Fruit fly (Drosophila melanogaster) whole organism, larva: ENCODE data around the gene CG3345.

Experiments used
- noc ChIP-seq: fragments of 200-800 bp; sonication (Bioruptor generic); optimal IDR thresholded peaks from 3 replicates; lab custom pipeline; 2019; ENCODE audit warnings: missing biosample characterization, mild to moderate bottlenecking, missing genetic modification characterization, moderate library complexity

Gene CG3345

dm6 chr2L:244559-244958 is 24.3 kb upstream of the CG3345 start:
- no peak for TF ChIP-seq noc (tag; lab: Kevin White, UChicago)

- TF ChIP-seq noc (tag; lab: Kevin White, UChicago): peak; percentile 11
Observed at dm6 chr2L:246656-247340, 22.1 kb upstream of the CG3345 start.

dm6 chr2L:247432-247831 is 21.5 kb upstream of the CG3345 start:
- TF ChIP-seq noc (tag; lab: Kevin White, UChicago): no peak

dm6 chr2L:247845-248473 is 20.9 kb upstream of the CG3345 start:
- TF ChIP-seq noc (tag; lab: Kevin White, UChicago): peak; percentile 92

- TF ChIP-seq noc (tag; lab: Kevin White, UChicago): no peak
Observed at dm6 chr2L:248592-248991, 20.3 kb upstream of the CG3345 start.

dm6 chr2L:249048-249825 is 19.7 kb upstream of the CG3345 start:
- TF ChIP-seq noc (tag; lab: Kevin White, UChicago): no peak

- TF ChIP-seq noc (tag; lab: Kevin White, UChicago): peak; percentile 24
Observed at dm6 chr2L:250507-251215, 18.2 kb upstream of the CG3345 start, which contains the start of gene kis. Gene kis (minus strand): TSS chr2L:250823.

- no peak for TF ChIP-seq noc (tag; lab: Kevin White, UChicago)
Observed at dm6 chr2L:252174-252573, 16.7 kb upstream of the CG3345 start, which contains the start of gene Rpp30. Gene Rpp30 (minus strand): TSS chr2L:252373.

dm6 chr2L:267441-268089 is 1.3 kb upstream of the CG3345 start, which contains the start of gene CG17075:
Gene CG17075 (minus strand): TSS chr2L:267505.
- peak; percentile 68 for TF ChIP-seq noc (tag; lab: Kevin White, UChicago)

dm6 chr2L:271553-271952 is 2.7 kb downstream of the CG3345 start, which contains the start of gene Dus1:
Gene Dus1 (minus strand): TSS chr2L:271744.
- TF ChIP-seq noc (tag; lab: Kevin White, UChicago): no peak

dm6 chr2L:273603-274002 is 4.7 kb downstream of the CG3345 start, which contains the start of the genes mbm and CG11555:
Gene mbm (minus strand): TSS chr2L:273715.
Gene CG11555 (plus strand): TSS chr2L:273836.
- no peak for TF ChIP-seq noc (tag; lab: Kevin White, UChicago)

dm6 chr2L:277122-277671 is 8.3 kb downstream of the CG3345 start, which contains the start of gene smo:
Gene smo (plus strand): TSS chr2L:277582.
- TF ChIP-seq noc (tag; lab: Kevin White, UChicago): no peak

dm6 chr2L:278134-278533 is 9.2 kb downstream of the CG3345 start, which contains the start of gene CG17078:
Gene CG17078 (minus strand): TSS chr2L:278234.
- TF ChIP-seq noc (tag; lab: Kevin White, UChicago): no peak

- TF ChIP-seq noc (tag; lab: Kevin White, UChicago): no peak
Observed at dm6 chr2L:283071-283482, 14.2 kb downstream of the CG3345 start, which contains the start of gene CG11601. Gene CG11601 (minus strand): TSS chr2L:283269.
